Fruit fly (Drosophila melanogaster) whole organism, embryonic: Measurements from ENCODE around the gene ClC-c.

ENCODE experiments used
- Awh ChIP-seq: fragments of 200-800 bp; sonication (Bioruptor generic); IDR thresholded peaks from 2 replicates; pipeline ENCODE4, ENCODE4 v1.3.6; 2022; ENCODE audit warnings: missing biosample characterization, missing genetic modification characterization
- CG11093 ChIP-seq: fragments of 200-800 bp; sonication (Bioruptor generic); IDR thresholded peaks from 3 replicates; pipeline ENCODE4 v1.3.6; 2022; ENCODE audit warnings: missing biosample characterization, missing genetic modification characterization
- CG11504 ChIP-seq: fragments of 200-800 bp; sonication (Bioruptor generic); optimal IDR thresholded peaks from 3 replicates; lab custom pipeline; 2019; ENCODE audit warnings: missing biosample characterization, mild to moderate bottlenecking, missing genetic modification characterization, moderate library complexity
- CG1233 ChIP-seq: fragments of 200-800 bp; sonication (Bioruptor generic); optimal IDR thresholded peaks from 4 replicates; lab custom pipeline; 2018; ENCODE audit warnings: missing biosample characterization, mild to moderate bottlenecking, missing genetic modification characterization
- CG13287 ChIP-seq: fragments of 200-800 bp; sonication (Bioruptor generic); IDR thresholded peaks from 2 replicates; pipeline ENCODE4 v1.3.6; 2022; ENCODE audit warnings: missing biosample characterization, missing genetic modification characterization; ENCODE audit not compliant: partially characterized antibody
- CG13424 ChIP-seq: fragments of 200-800 bp; sonication (Bioruptor generic); optimal IDR thresholded peaks from 2 replicates; lab custom pipeline; 2019; ENCODE audit warnings: missing biosample characterization, mild to moderate bottlenecking, missing genetic modification characterization, moderate library complexity
- CG15514 ChIP-seq: fragments of 200-800 bp; sonication (Bioruptor generic); optimal IDR thresholded peaks from 3 replicates; lab custom pipeline; 2017; ENCODE audit warnings: missing biosample characterization, missing genetic modification characterization, mild to moderate bottlenecking, moderate library complexity, missing genetic modification reagents
- CG15601 ChIP-seq: fragments of 200-800 bp; sonication (Bioruptor generic); optimal IDR thresholded peaks from 3 replicates; lab custom pipeline; 2019; ENCODE audit warnings: missing biosample characterization, mild to moderate bottlenecking, missing genetic modification characterization, moderate library complexity
- CG16863 ChIP-seq: fragments of 200-800 bp; sonication (Bioruptor generic); optimal IDR thresholded peaks from 3 replicates; lab custom pipeline; 2016; ENCODE audit warnings: missing biosample characterization, missing genetic modification characterization
- CG17385 ChIP-seq: fragments of 200-800 bp; sonication (Bioruptor generic); optimal IDR thresholded peaks from 3 replicates; lab custom pipeline; 2018; ENCODE audit warnings: missing biosample characterization, mild to moderate bottlenecking, missing genetic modification characterization
- CG17802 ChIP-seq: fragments of 200-800 bp; sonication (Bioruptor generic); optimal IDR thresholded peaks from 2 replicates; lab custom pipeline; 2018; ENCODE audit warnings: missing biosample characterization, mild to moderate bottlenecking, missing genetic modification characterization, moderate library complexity
- CG18262 ChIP-seq: fragments of 200-800 bp; optimal IDR thresholded peaks from 3 replicates; lab custom pipeline; 2019; ENCODE audit warnings: missing biosample characterization, mild to moderate bottlenecking, missing genetic modification characterization, moderate library complexity
- CG34224 ChIP-seq: fragments of 200-800 bp; sonication (Bioruptor generic); IDR thresholded peaks from 3 replicates; pipeline ENCODE4 v1.3.6; 2022; ENCODE audit warnings: missing biosample characterization, missing genetic modification characterization; ENCODE audit not compliant: partially characterized antibody
- CG3726 ChIP-seq: fragments of 200-800 bp; sonication (Bioruptor generic); IDR thresholded peaks from 3 replicates; pipeline ENCODE4, ENCODE4 v1.3.6; 2022; ENCODE audit warnings: missing biosample characterization, missing genetic modification characterization
- CG9437 ChIP-seq: fragments of 200-800 bp; sonication (Bioruptor generic); optimal IDR thresholded peaks from 2 replicates; lab custom pipeline; 2018; ENCODE audit warnings: missing biosample characterization, mild to moderate bottlenecking, missing genetic modification characterization
- Dfd ChIP-seq, 2 experiments: fragments of >200 bp; optimal IDR thresholded peaks; 2 replicates each; lab custom pipeline; 2017; ENCODE audit warnings: missing biosample characterization in 2 of 2, missing genetic modification characterization in 2 of 2
- Dll ChIP-seq: fragments of 200-800 bp; sonication (Bioruptor generic); IDR thresholded peaks from 4 replicates; pipeline ENCODE4 v1.3.6; 2022; ENCODE audit warnings: missing biosample characterization, missing genetic modification characterization; ENCODE audit not compliant: partially characterized antibody
- Dp ChIP-seq: fragments of 200-800 bp; sonication (Bioruptor generic); optimal IDR thresholded peaks from 2 replicates; lab custom pipeline; 2018; ENCODE audit warnings: missing biosample characterization, mild to moderate bottlenecking, missing genetic modification characterization, moderate library complexity
- E2f2 ChIP-seq: fragments of 200-800 bp; sonication (Bioruptor generic); IDR thresholded peaks from 2 replicates; pipeline ENCODE4 v1.3.6; 2022; ENCODE audit warnings: missing biosample characterization, missing genetic modification characterization
- ERR ChIP-seq: fragments of 200-800 bp; sonication (Bioruptor generic); optimal IDR thresholded peaks from 2 replicates; lab custom pipeline; 2016; ENCODE audit warnings: missing biosample characterization, missing genetic modification characterization
- Fer1 ChIP-seq: fragments of 200-800 bp; sonication (Bioruptor generic); optimal IDR thresholded peaks from 2 replicates; lab custom pipeline; 2017; ENCODE audit warnings: missing biosample characterization, mild to moderate bottlenecking, missing genetic modification characterization
- Hmr ChIP-seq: fragments of 200-800 bp; sonication (Bioruptor generic); optimal IDR thresholded peaks from 3 replicates; lab custom pipeline; 2017; ENCODE audit warnings: mild to moderate bottlenecking, missing biosample characterization, missing genetic modification reagents, missing genetic modification characterization
- Hmx ChIP-seq: fragments of 200-800 bp; sonication (Bioruptor generic); optimal IDR thresholded peaks from 2 replicates; lab custom pipeline; 2016; ENCODE audit warnings: missing biosample characterization, missing genetic modification characterization
- Hr39 ChIP-seq: fragments of >200 bp; optimal IDR thresholded peaks from 2 replicates; lab custom pipeline; 2017
- Hr51 ChIP-seq, 2 experiments: fragments of 200-800 bp; sonication (Bioruptor generic); optimal IDR thresholded peaks; 2 replicates in 1 of 2; 3 replicates in 1 of 2; lab custom pipeline; 2016 to 2018; ENCODE audit warnings: missing biosample characterization in 2 of 2, missing genetic modification characterization in 2 of 2, mild to moderate bottlenecking in 1 of 2, moderate library complexity in 1 of 2
- MBD-R2 ChIP-seq: fragments of 200-800 bp; sonication (Bioruptor generic); IDR thresholded peaks from 2 replicates; pipeline ENCODE4 v1.3.6; 2022; ENCODE audit warnings: missing biosample characterization, missing genetic modification characterization
- MESR4 ChIP-seq: fragments of 200-800 bp; sonication (Bioruptor generic); optimal IDR thresholded peaks from 2 replicates; lab custom pipeline; 2018; ENCODE audit warnings: missing biosample characterization, mild to moderate bottlenecking, missing genetic modification characterization, moderate library complexity
- Mad ChIP-seq: fragments of 200-800 bp; sonication (Bioruptor generic); optimal IDR thresholded peaks from 2 replicates; lab custom pipeline; 2016; ENCODE audit warnings: missing biosample characterization, missing genetic modification characterization
- NFAT ChIP-seq: fragments of 200-800 bp; sonication (Bioruptor generic); IDR thresholded peaks from 2 replicates; pipeline ENCODE4 v1.3.6; 2022; ENCODE audit warnings: missing biosample characterization, missing genetic modification characterization
- Spps ChIP-seq: fragments of 200-800 bp; sonication (Bioruptor generic); optimal IDR thresholded peaks from 2 replicates; lab custom pipeline; 2018; ENCODE audit warnings: missing biosample characterization, mild to moderate bottlenecking, missing genetic modification characterization
- Usf ChIP-seq: fragments of 200-800 bp; sonication (Bioruptor generic); optimal IDR thresholded peaks from 2 replicates; lab custom pipeline; 2017; ENCODE audit warnings: missing genotype, missing biosample characterization, missing genetic modification characterization
- Xrp1 ChIP-seq: fragments of 200-800 bp; sonication (Bioruptor generic); IDR thresholded peaks from 2 replicates; pipeline ENCODE4 v1.3.6; 2022; ENCODE audit warnings: missing biosample characterization, missing genetic modification characterization
- ap ChIP-seq: fragments of 200-800 bp; sonication (Bioruptor generic); IDR thresholded peaks from 2 replicates; pipeline ENCODE4 v1.3.6; 2022; ENCODE audit warnings: missing biosample characterization, missing genetic modification characterization
- chif ChIP-seq, 2 experiments: fragments of 200-800 bp; sonication (Bioruptor generic); optimal IDR thresholded peaks; 3 replicates each; lab custom pipeline; 2016; ENCODE audit warnings: missing biosample characterization in 2 of 2, missing genetic modification characterization in 2 of 2
- chinmo ChIP-seq: fragments of 200-800 bp; sonication (Bioruptor generic); IDR thresholded peaks from 4 replicates; pipeline ENCODE4 v1.3.6; 2022; ENCODE audit warnings: missing biosample characterization, missing genetic modification characterization; ENCODE audit not compliant: partially characterized antibody
- crp ChIP-seq, 2 experiments: fragments of 200-800 bp; sonication (Bioruptor generic); optimal IDR thresholded peaks; 2 replicates in 1 of 2; 3 replicates in 1 of 2; lab custom pipeline; 2017; ENCODE audit warnings: missing biosample characterization in 2 of 2, missing genetic modification characterization in 2 of 2, mild to moderate bottlenecking in 1 of 2, moderate library complexity in 1 of 2
- dysf ChIP-seq: fragments of 200-800 bp; sonication (Bioruptor generic); IDR thresholded peaks from 3 replicates; pipeline ENCODE4 v1.3.6; 2022; ENCODE audit warnings: missing biosample characterization, missing genetic modification characterization
- lmd ChIP-seq: fragments of 200-800 bp; sonication (Bioruptor generic); IDR thresholded peaks from 2 replicates; pipeline ENCODE4 v1.3.6; 2022; ENCODE audit warnings: missing biosample characterization, missing genetic modification characterization
- nerfin-1 ChIP-seq: fragments of 200-800 bp; sonication (Bioruptor generic); optimal IDR thresholded peaks from 3 replicates; lab custom pipeline; 2019; ENCODE audit warnings: missing biosample characterization, mild to moderate bottlenecking, missing genetic modification characterization, moderate library complexity
- odd ChIP-seq: fragments of 200-800 bp; sonication (Bioruptor generic); optimal IDR thresholded peaks from 2 replicates; lab custom pipeline; 2017; ENCODE audit warnings: missing biosample characterization, mild to moderate bottlenecking, missing genetic modification characterization
- otp ChIP-seq: fragments of 200-800 bp; sonication (Bioruptor generic); IDR thresholded peaks from 3 replicates; pipeline ENCODE4, ENCODE4 v1.3.6; 2022; ENCODE audit warnings: missing biosample characterization, missing genetic modification characterization
- pzg ChIP-seq: fragments of 200-800 bp; sonication (Bioruptor generic); optimal IDR thresholded peaks from 3 replicates; lab custom pipeline; 2018; ENCODE audit warnings: missing biosample characterization, mild to moderate bottlenecking, missing genetic modification characterization, moderate library complexity
- repo ChIP-seq: fragments of 200-800 bp; sonication (Bioruptor generic); optimal IDR thresholded peaks from 2 replicates; lab custom pipeline; 2016; ENCODE audit warnings: missing biosample characterization, missing genetic modification characterization
- trem ChIP-seq: fragments of 200-800 bp; optimal IDR thresholded peaks from 3 replicates; lab custom pipeline; 2019; ENCODE audit warnings: missing biosample characterization, mild to moderate bottlenecking, missing genetic modification characterization, moderate library complexity
- wdn ChIP-seq: fragments of 200-800 bp; sonication (Bioruptor generic); IDR thresholded peaks from 2 replicates; pipeline ENCODE4 v1.3.6; 2022; ENCODE audit warnings: missing biosample characterization, missing genetic modification characterization
- wor ChIP-seq: fragments of 200-800 bp; sonication (Bioruptor generic); IDR thresholded peaks from 2 replicates; pipeline ENCODE4 v1.3.6; 2022; ENCODE audit warnings: missing biosample characterization, missing genetic modification characterization

ClC-c gene

dm6 chr3L:16097393-16097884 lies 7.2 kb downstream of the ClC-c start, which contains the start of the genes CG13074 and ATPsynbetaL:
TSS of gene CG13074 (minus strand) at chr3L:16097493.
TSS of gene ATPsynbetaL (plus strand) at chr3L:16097834.
- TF ChIP-seq chif (GFP tag; optimal IDR thresholded peaks at IDR 0.05; lab: Kevin White, UChicago) (no peak), CG16863 (GFP tag; lab: Kevin White, UChicago) (no peak), CG1233 (no peak), wor (GFP tag; lab: Robert Waterston, UW) (no peak)

dm6 chr3L:16100059-16100458 lies 9.8 kb downstream of the ClC-c start, which contains the start of gene IleRS-m:
TSS of gene IleRS-m (plus strand) at chr3L:16100280.
- TF ChIP-seq E2f2 (GFP tag; lab: Robert Waterston, UW) (peak; percentile 96), Dll (GFP tag; lab: Robert Waterston, UW) (0 out of 4 replicates have a peak, but pooled peaks have one; percentile 11), CG9437 (GFP tag; lab: Kevin White, UChicago) (peak; percentile 98), Awh (GFP tag; lab: Robert Waterston, UW) (no peak), CG17802 (peak; percentile 99), MBD-R2 (GFP tag; lab: Robert Waterston, UW) (peak; percentile 76), CG17385 (GFP tag; lab: Kevin White, UChicago) (peak; percentile 96), crp (GFP tag; optimal IDR thresholded peaks at IDR 0.05; lab: Kevin White, UChicago) (peak; percentile 53 to 89), pzg (GFP tag; lab: Kevin White, UChicago) (peak; percentile 39), odd (GFP tag; lab: Kevin White, UChicago) (no peak), CG15514 (GFP tag; lab: Kevin White, UChicago) (peak; percentile 87), wdn (GFP tag; lab: Robert Waterston, UW) (no peak), CG34224 (GFP tag; lab: Robert Waterston, UW) (0 out of 3 replicates have a peak, but pooled peaks have one; percentile 27), MESR4 (GFP tag; lab: Kevin White, UChicago) (peak; percentile 20), Dp (GFP tag; lab: Kevin White, UChicago) (peak; percentile 90)

- TF ChIP-seq CG13424 (tag; lab: Kevin White, UChicago): peak; percentile 78
- no peak for TF ChIP-seq nerfin-1 (tag; lab: Kevin White, UChicago)
- peak; percentile 64 for TF ChIP-seq Usf (GFP tag; lab: Kevin White, UChicago)
- no peak for TF ChIP-seq Hmr (GFP tag; lab: Kevin White, UChicago)
- TF ChIP-seq CG11093: peak; percentile 67; the same call in 1 of the 3 replicates
- peak in 1 of 2 experiments; percentile 75 for TF ChIP-seq Hr51 (GFP tag; optimal IDR thresholded peaks at IDR 0.05; lab: Kevin White, UChicago)
- TF ChIP-seq Dfd (GFP tag; optimal IDR thresholded peaks at IDR 0.05; lab: Kevin White, UChicago): no peak
- TF ChIP-seq Xrp1: peak; percentile 92
- TF ChIP-seq Spps (tag; lab: Kevin White, UChicago): peak; percentile 81
- TF ChIP-seq CG3726: peak; percentile 74
- TF ChIP-seq CG15601 (tag; lab: Kevin White, UChicago): no peak
- TF ChIP-seq dysf (GFP tag; lab: Robert Waterston, UW): peak; percentile 73
- peak; percentile 79 for TF ChIP-seq ap (GFP tag; lab: Robert Waterston, UW)
- TF ChIP-seq ERR: peak; percentile 71
- TF ChIP-seq Fer1 (GFP tag; lab: Kevin White, UChicago): no peak
- TF ChIP-seq lmd (GFP tag; lab: Robert Waterston, UW): peak; percentile 79
- TF ChIP-seq CG11504 (tag; lab: Kevin White, UChicago): no peak
- peak; percentile 79 for TF ChIP-seq CG18262 (tag; lab: Kevin White, UChicago)
- peak; percentile 80 for TF ChIP-seq repo
- peak; percentile 77 for TF ChIP-seq NFAT (GFP tag; lab: Robert Waterston, UW)
- TF ChIP-seq Hr39: no peak
- 0 out of 4 replicates have a peak, but pooled peaks have one; percentile 32 for TF ChIP-seq chinmo
- peak; percentile 83 for TF ChIP-seq trem (tag; lab: Kevin White, UChicago)
- peak; percentile 66 for TF ChIP-seq CG13287 (GFP tag; lab: Robert Waterston, UW)
- peak; percentile 84 for TF ChIP-seq otp (GFP tag; lab: Robert Waterston, UW)
- TF ChIP-seq Hmx (GFP tag; lab: Kevin White, UChicago): peak; percentile 51
- peak; percentile 86 for TF ChIP-seq Mad (GFP tag; lab: Kevin White, UChicago)
Measured at dm6 chr3L:16105528-16105927, 15.3 kb downstream of the ClC-c start, which contains the start of the genes IntS9 and CG43295. TSS of gene IntS9 (minus strand) at chr3L:16105627. TSS of gene CG43295 (plus strand) at chr3L:16105852.
